Worm (Caenorhabditis elegans) whole organism, young adult: ENCODE data around the gene sdc-2.

Experiments
- B0019.2 ChIP-seq: fragments of 200-800 bp; sonication (Bioruptor generic); conservative IDR thresholded peaks from 2 replicates; pipeline ENCODE4 v1.3.6; 2022; ENCODE audit warnings: missing genetic modification reagents, missing genetic modification characterization, missing compliant biosample characterization
- B0336.3 ChIP-seq: fragments of 200-800 bp; sonication (Bioruptor generic); IDR thresholded peaks from 2 replicates; pipeline ENCODE4 v1.3.6; 2022; ENCODE audit warnings: missing genetic modification characterization, missing compliant biosample characterization
- C06A6.2 ChIP-seq: fragments of 200-800 bp; sonication (Bioruptor generic); conservative IDR thresholded peaks from 2 replicates; pipeline ENCODE4 v1.3.6; 2022; ENCODE audit warnings: missing genetic modification characterization, missing compliant biosample characterization
- F49E8.2 ChIP-seq: sonication (generic microtip); optimal IDR thresholded peaks from 3 replicates; lab custom pipeline; 2017; ENCODE audit warnings: missing genetic modification characterization, mild to moderate bottlenecking, missing compliant biosample characterization, antibody characterized with exemption, moderate library complexity; ENCODE audit not compliant: insufficient read depth
- Y53F4B.3 ChIP-seq: fragments of 200-800 bp; sonication (Bioruptor generic); IDR thresholded peaks from 2 replicates; pipeline ENCODE4 v1.3.6; 2022; ENCODE audit warnings: missing genetic modification reagents, missing genetic modification characterization, missing compliant biosample characterization
- ZK185.1 ChIP-seq: sonication (generic microtip); optimal IDR thresholded peaks from 2 replicates; lab custom pipeline; 2016; ENCODE audit warnings: mild to moderate bottlenecking, missing genetic modification characterization, missing compliant biosample characterization; ENCODE audit not compliant: poor library complexity, severe bottlenecking
- ama-1 ChIP-seq, 3 experiments: fragments of 150-350 bp in 1 of 3; sonication (generic microtip) in 2 of 3; optimal IDR thresholded peaks; 2 replicates each; lab custom pipeline; 2014 to 2018; ENCODE audit warnings: missing biosample characterization in 2 of 3, missing genetic modification characterization in 2 of 3, missing genetic modification reagents in 2 of 3
- aptf-2 ChIP-seq: fragments of 200-800 bp; sonication (Bioruptor generic); conservative IDR thresholded peaks from 2 replicates; pipeline ENCODE4 v1.3.6; 2022; ENCODE audit warnings: missing genetic modification reagents, missing genetic modification characterization, missing compliant biosample characterization
- atf-7 ChIP-seq: sonication (generic microtip); optimal IDR thresholded peaks from 2 replicates; lab custom pipeline; 2017; ENCODE audit warnings: mild to moderate bottlenecking, missing genetic modification characterization, missing compliant biosample characterization
- cebp-2 ChIP-seq: fragments of 200-800 bp; sonication (Bioruptor generic); IDR thresholded peaks from 2 replicates; pipeline ENCODE4 v1.3.6; 2022; ENCODE audit warnings: missing genetic modification characterization, missing compliant biosample characterization
- die-1 ChIP-seq: sonication (generic microtip); optimal IDR thresholded peaks from 2 replicates; lab custom pipeline; 2016; ENCODE audit warnings: missing genotype, mild to moderate bottlenecking, missing genetic modification characterization, missing compliant biosample characterization
- dox-1 ChIP-seq: fragments of 200-800 bp; sonication (Bioruptor generic); IDR thresholded peaks from 2 replicates; pipeline ENCODE4 v1.3.6; 2022; ENCODE audit warnings: missing genetic modification reagents, missing genetic modification characterization, missing compliant biosample characterization
- dpff-1 ChIP-seq: sonication (generic microtip); optimal IDR thresholded peaks from 2 replicates; lab custom pipeline; 2017; ENCODE audit warnings: mild to moderate bottlenecking, missing genetic modification characterization, missing compliant biosample characterization
- dpl-1 ChIP-seq: fragments of 150-350 bp; optimal IDR thresholded peaks from 2 replicates; lab custom pipeline; 2014; ENCODE audit warnings: missing biosample characterization, missing genetic modification reagents, missing genetic modification characterization
- egl-18 ChIP-seq: fragments of 200-800 bp; sonication (Bioruptor generic); IDR thresholded peaks from 2 replicates; pipeline ENCODE4 v1.3.6; 2022; ENCODE audit warnings: missing genetic modification reagents, missing genetic modification characterization, missing compliant biosample characterization
- him-1 ChIP-seq: sonication (generic microtip); optimal IDR thresholded peaks from 2 replicates; lab custom pipeline; 2016; ENCODE audit warnings: missing genotype, missing genetic modification reagents, missing genetic modification characterization, missing compliant biosample characterization
- hmg-20 ChIP-seq: fragments of 200-800 bp; sonication (Bioruptor generic); IDR thresholded peaks from 2 replicates; pipeline ENCODE4 v1.3.6; 2022; ENCODE audit warnings: missing genetic modification reagents, missing genetic modification characterization, missing compliant biosample characterization
- hsf-1 ChIP-seq: fragments of 200-800 bp; sonication (Bioruptor generic); IDR thresholded peaks from 2 replicates; pipeline ENCODE4 v1.3.6; 2022; ENCODE audit warnings: missing genetic modification reagents, missing genetic modification characterization, missing compliant biosample characterization
- let-607 ChIP-seq, 2 experiments: fragments of 200-800 bp in 1 of 2; sonication (Bioruptor generic) in 1 of 2; sonication (generic microtip) in 1 of 2; optimal IDR thresholded peaks; 2 replicates each; lab custom pipeline; 2016 to 2018; ENCODE audit warnings: mild to moderate bottlenecking in 2 of 2, missing compliant biosample characterization in 2 of 2, missing genetic modification characterization in 2 of 2, moderate library complexity in 2 of 2, missing genotype in 1 of 2
- lsl-1 ChIP-seq: fragments of 200-800 bp; sonication (Bioruptor generic); optimal IDR thresholded peaks from 2 replicates; lab custom pipeline; 2018; ENCODE audit warnings: mild to moderate bottlenecking, missing genetic modification characterization, moderate library complexity, missing compliant biosample characterization
- mxl-1 ChIP-seq: sonication (generic microtip); optimal IDR thresholded peaks from 2 replicates; lab custom pipeline; 2016; ENCODE audit warnings: missing genetic modification characterization, missing compliant biosample characterization
- nfya-1 ChIP-seq: sonication (generic microtip); optimal IDR thresholded peaks from 2 replicates; lab custom pipeline; 2017; ENCODE audit warnings: antibody characterized with exemption, missing compliant biosample characterization, missing genetic modification characterization, borderline replicate concordance; ENCODE audit not compliant: insufficient read depth
- nhr-80 ChIP-seq: sonication (generic microtip); optimal IDR thresholded peaks from 2 replicates; lab custom pipeline; 2016; ENCODE audit warnings: missing genetic modification characterization, missing compliant biosample characterization
- pbrm-1 ChIP-seq: fragments of 200-800 bp; sonication (Bioruptor generic); IDR thresholded peaks from 2 replicates; pipeline ENCODE4 v1.3.6; 2022; ENCODE audit warnings: missing genetic modification reagents, missing genetic modification characterization, missing compliant biosample characterization
- rpc-1 ChIP-seq, 2 experiments: fragments of 150-350 bp in 1 of 2; sonication (generic microtip) in 1 of 2; optimal IDR thresholded peaks; 2 replicates each; lab custom pipeline; 2014 to 2018; ENCODE audit warnings: missing biosample characterization in 1 of 2, missing genetic modification characterization in 1 of 2, missing genetic modification reagents in 1 of 2, missing genotype in 1 of 2
- somi-1 ChIP-seq: fragments of 200-800 bp; sonication (Bioruptor generic); optimal IDR thresholded peaks from 2 replicates; lab custom pipeline; 2018; ENCODE audit warnings: mild to moderate bottlenecking, missing genetic modification characterization, missing compliant biosample characterization
- tbp1 ChIP-seq: fragments of 200-800 bp; sonication (Bioruptor generic); optimal IDR thresholded peaks from 2 replicates; lab custom pipeline; 2018; ENCODE audit warnings: mild to moderate bottlenecking, missing genetic modification characterization, missing compliant biosample characterization
- tlf-1 ChIP-seq: fragments of 200-800 bp; sonication (Bioruptor generic); optimal IDR thresholded peaks from 2 replicates; lab custom pipeline; 2018; ENCODE audit warnings: mild to moderate bottlenecking, missing genetic modification characterization, missing compliant biosample characterization
- unc-62 ChIP-seq: fragments of 150-350 bp; optimal IDR thresholded peaks from 2 replicates; lab custom pipeline; 2014; ENCODE audit warnings: missing biosample characterization, missing genetic modification reagents, missing genetic modification characterization
- zfh-2 ChIP-seq: fragments of 200-800 bp; sonication (Bioruptor generic); conservative IDR thresholded peaks from 2 replicates; pipeline ENCODE4 v1.3.6; 2022; ENCODE audit warnings: missing genetic modification reagents, missing genetic modification characterization, missing compliant biosample characterization
- ztf-6 ChIP-seq: fragments of 200-800 bp; sonication (Bioruptor generic); IDR thresholded peaks from 2 replicates; pipeline ENCODE4 v1.3.6; 2022; ENCODE audit warnings: missing genetic modification reagents, missing genetic modification characterization, missing compliant biosample characterization

Gene sdc-2

DNA sequence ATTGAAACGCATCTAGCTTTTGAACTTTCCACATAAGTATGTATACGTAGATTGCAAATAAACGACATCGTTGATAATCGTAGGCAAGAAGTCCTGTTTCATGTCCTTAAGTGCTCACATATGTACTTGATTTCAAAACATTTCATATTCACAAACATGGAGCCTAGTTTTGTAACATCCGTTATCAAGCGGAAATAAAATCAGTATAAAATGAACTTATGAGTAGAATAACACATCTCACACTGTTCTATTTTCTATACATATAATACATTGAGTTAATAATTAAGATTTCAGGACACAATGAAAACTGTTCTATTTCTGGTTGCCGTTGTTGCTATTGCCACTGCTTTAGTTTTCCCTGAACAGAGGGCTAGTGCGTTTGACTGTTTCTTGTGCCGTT, 32.7 kb upstream of the sdc-2 start, which contains the start of gene spp-21:
TSS of gene spp-21 (plus strand) at position 301 of the 400 bp plus-strand sequence.
- TF ChIP-seq egl-18 (GFP tag; lab: Robert Waterston, UW) (no peak), atf-7 (no peak), F49E8.2 (tag; lab: Kevin White, UChicago) (no peak), tbp1 (no peak), B0336.3 (GFP tag; lab: Robert Waterston, UW) (no peak), somi-1 (GFP tag; lab: Kevin White, UChicago) (no peak), ZK185.1 (tag; lab: Kevin White, UChicago) (no peak), C06A6.2 (no peak), Y53F4B.3 (no peak)

DNA sequence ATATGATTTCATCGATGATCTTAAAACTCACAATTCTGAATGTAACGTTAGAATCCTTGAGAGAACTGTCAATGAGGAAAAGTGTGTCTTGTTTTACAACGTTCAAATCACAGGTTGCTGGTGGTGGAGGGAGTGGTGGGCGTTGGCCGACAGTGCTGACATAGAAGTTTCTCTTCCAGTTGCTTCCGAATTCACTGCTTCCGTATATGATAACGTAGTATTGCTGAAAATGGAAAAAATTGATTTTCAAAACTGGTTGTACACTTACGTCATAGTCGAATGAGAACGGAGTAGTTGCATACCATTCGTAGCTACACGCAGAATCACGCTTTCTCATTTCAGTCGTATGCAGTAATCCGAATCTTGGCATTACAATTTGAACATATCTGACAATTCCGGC, 30.7 kb upstream of the sdc-2 start:
- no peak for TF ChIP-seq him-1 (tag; lab: Kevin White, UChicago)
- no peak for TF ChIP-seq pbrm-1
- TF ChIP-seq die-1 (tag; lab: Kevin White, UChicago): no peak
- TF ChIP-seq dpff-1 (tag; lab: Kevin White, UChicago): no peak
- TF ChIP-seq nhr-80 (tag; lab: Kevin White, UChicago): no peak
- no peak for TF ChIP-seq hmg-20 (GFP tag; lab: Robert Waterston, UW)
- TF ChIP-seq ZK185.1 (tag; lab: Kevin White, UChicago): no peak
- no peak for TF ChIP-seq ztf-6 (GFP tag; lab: Robert Waterston, UW)
- no peak for TF ChIP-seq rpc-1 (optimal IDR thresholded peaks at IDR 0.05; lab: Kevin White, UChicago)
- no peak for TF ChIP-seq rpc-1 (tag; optimal IDR thresholded peaks at IDR 0.05; lab: Kevin White, UChicago)
- TF ChIP-seq lsl-1 (GFP tag; lab: Kevin White, UChicago): no peak
- no peak for TF ChIP-seq hsf-1 (GFP tag; lab: Robert Waterston, UW)
- no peak for TF ChIP-seq tlf-1 (GFP tag; lab: Kevin White, UChicago)

DNA sequence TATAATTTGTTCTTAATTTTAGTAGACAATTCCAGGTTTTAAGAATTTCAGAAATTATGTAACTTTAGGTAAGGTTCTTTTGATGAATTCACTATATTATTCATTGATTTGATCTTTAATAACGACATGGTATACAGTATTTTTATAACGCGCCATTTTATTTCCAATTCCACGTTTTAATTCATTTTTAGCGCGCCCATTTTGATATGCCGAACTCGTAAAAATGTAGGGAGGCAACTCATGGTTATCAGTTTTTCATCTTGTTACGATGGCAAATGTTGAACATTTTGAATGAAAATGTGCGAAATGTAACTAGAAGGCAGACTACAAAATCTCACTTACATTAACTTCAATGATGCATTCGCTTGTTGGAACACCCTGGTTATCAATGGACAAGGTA, 23.6 kb upstream of the sdc-2 start:
- peak; percentile 24 for TF ChIP-seq nhr-80 (tag; lab: Kevin White, UChicago)
- TF ChIP-seq mxl-1 (tag; lab: Kevin White, UChicago): no peak

DNA sequence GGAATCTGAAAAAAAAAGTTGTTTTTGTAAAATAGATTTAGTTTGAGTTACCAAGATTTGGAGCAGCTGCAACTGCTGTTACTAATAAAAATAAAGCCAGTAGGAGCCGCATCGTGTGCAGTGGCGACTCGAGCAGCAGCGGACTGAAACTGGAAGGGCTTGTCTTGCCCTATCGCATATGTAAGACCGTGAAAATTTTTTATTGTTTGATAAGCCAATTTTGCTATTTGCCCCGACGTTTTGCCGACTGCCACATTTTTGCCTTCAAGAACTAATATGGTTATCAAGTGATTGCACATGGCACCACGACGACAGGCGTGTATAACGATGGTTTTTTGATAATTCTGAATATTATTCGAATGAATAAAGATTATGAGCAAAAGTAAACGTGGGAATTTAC, 22.8 kb upstream of the sdc-2 start, which contains the start of gene T25C12.3:
TSS of gene T25C12.3 (minus strand) at position 262 of the 400 bp plus-strand sequence.
- 0 out of 2 replicates have a peak, but pooled peaks have one; percentile 28 for TF ChIP-seq dox-1 (GFP tag; lab: Robert Waterston, UW)
- TF ChIP-seq B0019.2 (GFP tag; lab: Robert Waterston, UW): no peak
- TF ChIP-seq tbp1: no peak
- peak; percentile 85 for TF ChIP-seq nhr-80 (tag; lab: Kevin White, UChicago)
- TF ChIP-seq ama-1 (optimal IDR thresholded peaks at IDR 0.05; lab: Kevin White, UChicago): no peak
- TF ChIP-seq ama-1 (GFP tag; optimal IDR thresholded peaks at IDR 0.05; lab: Kevin White, UChicago): no peak

DNA sequence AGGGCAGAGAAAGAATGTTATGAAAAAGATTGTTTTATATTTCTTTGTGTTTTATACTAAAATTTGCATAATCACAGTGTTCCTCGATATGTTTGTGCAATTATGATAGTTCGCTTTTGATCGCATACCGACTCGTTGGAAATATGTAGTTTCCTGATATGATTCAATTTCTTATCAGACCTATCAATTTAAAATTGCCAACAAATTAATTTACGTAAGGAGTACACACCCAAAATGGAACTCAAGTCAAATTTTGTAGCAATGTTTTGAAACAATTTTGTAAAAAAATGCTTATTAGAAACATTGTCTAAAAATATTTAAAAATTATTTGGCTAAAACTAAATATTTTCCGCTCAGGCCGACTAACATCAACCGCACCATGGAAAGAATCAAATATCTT, 21.9 kb upstream of the sdc-2 start:
- peak; percentile 47 for TF ChIP-seq nhr-80 (tag; lab: Kevin White, UChicago)
- no peak for TF ChIP-seq rpc-1 (optimal IDR thresholded peaks at IDR 0.05; lab: Kevin White, UChicago)
- no peak for TF ChIP-seq rpc-1 (tag; optimal IDR thresholded peaks at IDR 0.05; lab: Kevin White, UChicago)
- peak in 1 of 2 experiments; percentile 21 for TF ChIP-seq let-607 (tag; optimal IDR thresholded peaks at IDR 0.05; lab: Kevin White, UChicago)

DNA sequence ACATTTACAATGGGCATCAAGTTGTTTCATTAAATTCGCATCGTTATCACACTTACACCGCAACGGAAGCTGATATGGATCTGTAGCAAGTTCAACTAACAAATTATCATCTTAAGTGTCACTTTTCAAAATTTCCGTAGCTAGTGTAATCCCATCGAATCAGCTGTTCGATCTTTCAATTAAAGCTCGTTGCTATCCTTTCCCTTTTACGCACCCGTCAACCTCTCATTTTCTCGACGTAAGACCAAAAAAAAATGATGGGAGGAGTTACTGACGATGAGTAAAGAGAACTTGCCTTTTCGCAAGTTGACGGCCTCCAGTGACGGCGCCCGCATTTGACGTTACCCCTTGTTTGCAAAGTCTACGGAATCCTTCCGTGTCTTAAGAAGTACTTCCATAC, 20.5 kb upstream of the sdc-2 start, which contains the start of gene F29G6.1:
TSS of gene F29G6.1 (plus strand) at position 301 of the 400 bp plus-strand sequence.
- TF ChIP-seq dpl-1 (no peak), aptf-2 (GFP tag; lab: Robert Waterston, UW) (no peak), unc-62 (GFP tag; lab: Kevin White, UChicago) (no peak), cebp-2 (no peak), nfya-1 (tag; lab: Kevin White, UChicago) (no peak), zfh-2 (GFP tag; lab: Robert Waterston, UW) (no peak)
- TF ChIP-seq, all 124 proteins: peak for 0
